Worm (Caenorhabditis elegans) whole organism, late embryonic: ENCODE measurements around the gene K05F6.8.

Source experiments
- ceh-18 ChIP-seq: sonication (generic microtip); optimal IDR thresholded peaks from 2 replicates; lab custom pipeline; 2016; ENCODE audit warnings: missing genetic modification characterization, missing compliant biosample characterization
- ceh-24 ChIP-seq: sonication (generic microtip); optimal IDR thresholded peaks from 2 replicates; lab custom pipeline; 2016; ENCODE audit warnings: mild to moderate bottlenecking, missing genetic modification characterization, missing compliant biosample characterization
- fkh-6 ChIP-seq: sonication (generic microtip); optimal IDR thresholded peaks from 2 replicates; lab custom pipeline; 2016; ENCODE audit warnings: missing genetic modification characterization, missing compliant biosample characterization
- nhr-11 ChIP-seq: fragments of 150-350 bp; optimal IDR thresholded peaks from 2 replicates; lab custom pipeline; 2014; ENCODE audit warnings: missing biosample characterization, missing genetic modification characterization

ce11 chrII:1576772-1577171, 9.2 kb upstream of the K05F6.8 start:
- TF ChIP-seq ceh-18 (tag; lab: Kevin White, UChicago): no peak
- no peak for TF ChIP-seq nhr-11 (tag; lab: Kevin White, UChicago)
- no peak for TF ChIP-seq ceh-24 (tag; lab: Kevin White, UChicago)
- TF ChIP-seq fkh-6 (tag; lab: Kevin White, UChicago): no peak
